Worm (Caenorhabditis elegans) whole organism, young adult: Measurements from ENCODE around the gene C31G12.4.

Experiments
- C06A6.2 ChIP-seq: fragments of 200-800 bp; sonication (Bioruptor generic); conservative IDR thresholded peaks from 2 replicates; pipeline ENCODE4 v1.3.6; 2022; ENCODE audit warnings: missing genetic modification characterization, missing compliant biosample characterization
- D2030.7 ChIP-seq: fragments of 200-800 bp; sonication (Bioruptor generic); IDR thresholded peaks from 2 replicates; pipeline ENCODE4 v1.3.6; 2022; ENCODE audit warnings: missing genetic modification reagents, missing genetic modification characterization, missing compliant biosample characterization
- F10E7.11 ChIP-seq: sonication (generic microtip); optimal IDR thresholded peaks from 2 replicates; lab custom pipeline; 2017; ENCODE audit warnings: mild to moderate bottlenecking, missing genetic modification characterization, moderate library complexity, missing compliant biosample characterization
- F57A8.1 ChIP-seq: fragments of 200-800 bp; sonication (Bioruptor generic); optimal IDR thresholded peaks from 2 replicates; lab custom pipeline; 2018; ENCODE audit warnings: mild to moderate bottlenecking, missing genetic modification characterization, moderate library complexity, missing compliant biosample characterization
- K11D2.4 ChIP-seq: fragments of 200-800 bp; sonication (Bioruptor generic); IDR thresholded peaks from 2 replicates; pipeline ENCODE4 v1.3.6; 2022; ENCODE audit warnings: missing genetic modification reagents, missing genetic modification characterization, missing compliant biosample characterization
- K12H6.12 ChIP-seq: fragments of 200-800 bp; sonication (Bioruptor generic); optimal IDR thresholded peaks from 2 replicates; lab custom pipeline; 2018; ENCODE audit warnings: mild to moderate bottlenecking, missing genetic modification characterization, missing compliant biosample characterization
- T07F8.4 ChIP-seq: sonication (generic microtip); optimal IDR thresholded peaks from 2 replicates; lab custom pipeline; 2016; ENCODE audit warnings: mild to moderate bottlenecking, missing genetic modification characterization, moderate library complexity, missing compliant biosample characterization
- Y67H2A.10 ChIP-seq: fragments of 200-800 bp; sonication (Bioruptor generic); conservative IDR thresholded peaks from 2 replicates; pipeline ENCODE4 v1.3.6; 2022; ENCODE audit warnings: missing genetic modification reagents, missing genetic modification characterization, missing compliant biosample characterization
- aptf-2 ChIP-seq: fragments of 200-800 bp; sonication (Bioruptor generic); conservative IDR thresholded peaks from 2 replicates; pipeline ENCODE4 v1.3.6; 2022; ENCODE audit warnings: missing genetic modification reagents, missing genetic modification characterization, missing compliant biosample characterization
- atf-7 ChIP-seq: sonication (generic microtip); optimal IDR thresholded peaks from 2 replicates; lab custom pipeline; 2017; ENCODE audit warnings: mild to moderate bottlenecking, missing genetic modification characterization, missing compliant biosample characterization
- attf-3 ChIP-seq: fragments of 200-800 bp; sonication (Bioruptor generic); conservative IDR thresholded peaks from 2 replicates; pipeline ENCODE4 v1.3.6; 2022; ENCODE audit warnings: missing genetic modification reagents, missing genetic modification characterization, missing compliant biosample characterization
- ccch-3 ChIP-seq: fragments of 200-800 bp; sonication (Bioruptor generic); optimal IDR thresholded peaks from 2 replicates; lab custom pipeline; 2018; ENCODE audit warnings: mild to moderate bottlenecking, missing genetic modification characterization, missing compliant biosample characterization
- cebp-1 ChIP-seq, 2 experiments: fragments of 200-800 bp in 1 of 2; sonication (Bioruptor generic) in 1 of 2; sonication (generic microtip) in 1 of 2; IDR thresholded peaks in 1 of 2; optimal IDR thresholded peaks in 1 of 2; 2 replicates each; pipeline versions ENCODE4 v1.3.6 to Lab custom; 2017 to 2022; ENCODE audit warnings: missing compliant biosample characterization in 2 of 2, missing genetic modification characterization in 2 of 2, mild to moderate bottlenecking in 1 of 2, missing genetic modification reagents in 1 of 2, moderate library complexity in 1 of 2
- ceh-40 ChIP-seq: fragments of 200-800 bp; sonication (Bioruptor generic); IDR thresholded peaks from 2 replicates; pipeline ENCODE4 v1.3.6; 2022; ENCODE audit warnings: missing genetic modification characterization, missing compliant biosample characterization
- ceh-58 ChIP-seq: fragments of 200-800 bp; sonication (Bioruptor generic); IDR thresholded peaks from 2 replicates; pipeline ENCODE4 v1.3.6; 2022; ENCODE audit warnings: missing genetic modification characterization, missing compliant biosample characterization
- ceh-79 ChIP-seq: sonication (generic microtip); optimal IDR thresholded peaks from 2 replicates; lab custom pipeline; 2017; ENCODE audit warnings: mild to moderate bottlenecking, missing genetic modification characterization, missing compliant biosample characterization
- egl-18 ChIP-seq: fragments of 200-800 bp; sonication (Bioruptor generic); IDR thresholded peaks from 2 replicates; pipeline ENCODE4 v1.3.6; 2022; ENCODE audit warnings: missing genetic modification reagents, missing genetic modification characterization, missing compliant biosample characterization
- egrh-3 ChIP-seq: fragments of 200-800 bp; sonication (Bioruptor generic); IDR thresholded peaks from 2 replicates; pipeline ENCODE4 v1.3.6; 2022; ENCODE audit warnings: missing genetic modification reagents, missing genetic modification characterization, missing compliant biosample characterization
- ekl-4 ChIP-seq: fragments of 200-800 bp; sonication (Bioruptor generic); IDR thresholded peaks from 2 replicates; pipeline ENCODE4 v1.3.6; 2022; ENCODE audit warnings: missing genetic modification reagents, missing genetic modification characterization, missing compliant biosample characterization
- hlh-12 ChIP-seq: sonication (generic microtip); optimal IDR thresholded peaks from 2 replicates; lab custom pipeline; 2016; ENCODE audit warnings: missing genetic modification characterization, missing compliant biosample characterization
- hrde-1 ChIP-seq: sonication (generic microtip); optimal IDR thresholded peaks from 2 replicates; lab custom pipeline; 2016; ENCODE audit warnings: missing genetic modification characterization, mild to moderate bottlenecking, missing compliant biosample characterization, moderate library complexity, missing genotype, missing genetic modification reagents, borderline replicate concordance
- let-607 ChIP-seq, 2 experiments: fragments of 200-800 bp in 1 of 2; sonication (Bioruptor generic) in 1 of 2; sonication (generic microtip) in 1 of 2; optimal IDR thresholded peaks; 2 replicates each; lab custom pipeline; 2016 to 2018; ENCODE audit warnings: mild to moderate bottlenecking in 2 of 2, missing compliant biosample characterization in 2 of 2, missing genetic modification characterization in 2 of 2, moderate library complexity in 2 of 2, missing genotype in 1 of 2
- lin-54 ChIP-seq: fragments of 200-800 bp; sonication (Bioruptor generic); optimal IDR thresholded peaks from 2 replicates; lab custom pipeline; 2018; ENCODE audit warnings: mild to moderate bottlenecking, missing genetic modification characterization, missing compliant biosample characterization
- lir-1 ChIP-seq: fragments of 200-800 bp; sonication (Bioruptor generic); conservative IDR thresholded peaks from 2 replicates; pipeline ENCODE4 v1.3.6; 2022; ENCODE audit warnings: missing genetic modification reagents, missing genetic modification characterization, missing compliant biosample characterization
- lsl-1 ChIP-seq: fragments of 200-800 bp; sonication (Bioruptor generic); optimal IDR thresholded peaks from 2 replicates; lab custom pipeline; 2018; ENCODE audit warnings: mild to moderate bottlenecking, missing genetic modification characterization, moderate library complexity, missing compliant biosample characterization
- madf-3 ChIP-seq: fragments of 200-800 bp; sonication (Bioruptor generic); IDR thresholded peaks from 2 replicates; pipeline ENCODE4 v1.3.6; 2022; ENCODE audit warnings: missing genetic modification reagents, missing genetic modification characterization, missing compliant biosample characterization
- madf-6 ChIP-seq: fragments of 200-800 bp; sonication (Bioruptor generic); IDR thresholded peaks from 2 replicates; pipeline ENCODE4 v1.3.6; 2022; ENCODE audit warnings: missing genetic modification reagents, missing genetic modification characterization, missing compliant biosample characterization
- nfya-1 ChIP-seq: sonication (generic microtip); optimal IDR thresholded peaks from 2 replicates; lab custom pipeline; 2017; ENCODE audit warnings: antibody characterized with exemption, missing compliant biosample characterization, missing genetic modification characterization, borderline replicate concordance; ENCODE audit not compliant: insufficient read depth
- nhr-120 ChIP-seq: fragments of 200-800 bp; sonication (Bioruptor generic); IDR thresholded peaks from 2 replicates; pipeline ENCODE4 v1.3.6; 2022; ENCODE audit warnings: missing genetic modification characterization, missing compliant biosample characterization
- nhr-179 ChIP-seq: sonication (generic microtip); optimal IDR thresholded peaks from 2 replicates; lab custom pipeline; 2016; ENCODE audit warnings: mild to moderate bottlenecking, missing genetic modification characterization, missing compliant biosample characterization
- nhr-80 ChIP-seq: sonication (generic microtip); optimal IDR thresholded peaks from 2 replicates; lab custom pipeline; 2016; ENCODE audit warnings: missing genetic modification characterization, missing compliant biosample characterization
- nhr-90 ChIP-seq: sonication (generic microtip); optimal IDR thresholded peaks from 2 replicates; lab custom pipeline; 2016; ENCODE audit warnings: missing genotype, mild to moderate bottlenecking, missing genetic modification characterization, missing compliant biosample characterization
- pha-4 ChIP-seq: fragments of 150-350 bp; sonication (generic microtip); optimal IDR thresholded peaks from 2 replicates; lab custom pipeline; 2014; ENCODE audit warnings: missing biosample characterization, missing genetic modification reagents, missing genetic modification characterization
- rcor-1 ChIP-seq: fragments of 200-800 bp; sonication (Bioruptor generic); IDR thresholded peaks from 2 replicates; pipeline ENCODE4 v1.3.6; 2022; ENCODE audit warnings: missing genetic modification reagents, missing genetic modification characterization, missing compliant biosample characterization
- rec-8 ChIP-seq, 2 experiments: sonication (generic microtip); optimal IDR thresholded peaks; 2 replicates each; lab custom pipeline; 2016; ENCODE audit warnings: mild to moderate bottlenecking in 2 of 2, missing genetic modification characterization in 2 of 2, missing genetic modification reagents in 2 of 2, missing genotype in 2 of 2, missing biosample characterization in 1 of 2, missing compliant biosample characterization in 1 of 2, moderate library complexity in 1 of 2
- tbp1 ChIP-seq: fragments of 200-800 bp; sonication (Bioruptor generic); optimal IDR thresholded peaks from 2 replicates; lab custom pipeline; 2018; ENCODE audit warnings: mild to moderate bottlenecking, missing genetic modification characterization, missing compliant biosample characterization
- unc-130 ChIP-seq: sonication (generic microtip); optimal IDR thresholded peaks from 2 replicates; lab custom pipeline; 2016; ENCODE audit warnings: missing genetic modification reagents, missing genetic modification characterization, missing compliant biosample characterization
- unc-62 ChIP-seq: fragments of 150-350 bp; optimal IDR thresholded peaks from 2 replicates; lab custom pipeline; 2014; ENCODE audit warnings: missing biosample characterization, missing genetic modification reagents, missing genetic modification characterization
- zim-3 ChIP-seq: sonication (generic microtip); optimal IDR thresholded peaks from 2 replicates; lab custom pipeline; 2017; ENCODE audit warnings: mild to moderate bottlenecking, missing genetic modification characterization, moderate library complexity, missing compliant biosample characterization

C31G12.4 gene

ce11 chrV:18146077-18146476 is 32.5 kb downstream of the C31G12.4 start, which contains the start of gene C14A6.3:
C14A6.3 (plus strand) TSS chrV:18146377.
- TF ChIP-seq ekl-4 (GFP tag; lab: Robert Waterston, UW) = no peak
- no peak for TF ChIP-seq unc-130 (GFP tag; lab: Kevin White, UChicago)
- no peak for TF ChIP-seq attf-3 (GFP tag; lab: Robert Waterston, UW)
- no peak for TF ChIP-seq let-607 (tag; optimal IDR thresholded peaks at IDR 0.05; lab: Kevin White, UChicago)
- TF ChIP-seq C06A6.2 (GFP tag; lab: Robert Waterston, UW) = no peak
- TF ChIP-seq madf-6 (GFP tag; lab: Robert Waterston, UW) = no peak
- no peak for TF ChIP-seq aptf-2 (GFP tag; lab: Robert Waterston, UW)
- no peak for TF ChIP-seq atf-7 (tag; lab: Kevin White, UChicago)
- TF ChIP-seq lin-54 (GFP tag; lab: Kevin White, UChicago) = no peak
- TF ChIP-seq nhr-120 (GFP tag; lab: Robert Waterston, UW) = no peak
- no peak for TF ChIP-seq nhr-80

- no peak for TF ChIP-seq tbp1 (GFP tag; lab: Kevin White, UChicago)
- TF ChIP-seq Y67H2A.10 (GFP tag; lab: Robert Waterston, UW) = no peak
- no peak for TF ChIP-seq nfya-1 (tag; lab: Kevin White, UChicago)
- TF ChIP-seq lsl-1 = no peak
- TF ChIP-seq ceh-40 (GFP tag; lab: Robert Waterston, UW) = no peak
- TF ChIP-seq T07F8.4 = no peak
- no peak for TF ChIP-seq ceh-58
- no peak for TF ChIP-seq nhr-179
- no peak for TF ChIP-seq F10E7.11 (tag; lab: Kevin White, UChicago)
- TF ChIP-seq C06A6.2 (GFP tag; lab: Robert Waterston, UW) = no peak
Observed at ce11 chrV:18144442-18144841, 34.1 kb downstream of the C31G12.4 start.

- no peak for TF ChIP-seq ccch-3 (GFP tag; lab: Kevin White, UChicago)
- no peak for TF ChIP-seq cebp-1 (GFP tag; IDR thresholded peaks at IDR 0.05; lab: Robert Waterston, UW)
- peak; percentile 77 for TF ChIP-seq cebp-1 (tag; optimal IDR thresholded peaks at IDR 0.05; lab: Kevin White, UChicago)
Observed at ce11 chrV:18143445-18143844, 35.1 kb downstream of the C31G12.4 start, which contains the start of gene Y37H2A.14. Y37H2A.14 (plus strand) TSS chrV:18143745.

- TF ChIP-seq K11D2.4 (no peak), lir-1 (no peak), ceh-79 (tag; lab: Kevin White, UChicago) (no peak), egrh-3 (GFP tag; lab: Robert Waterston, UW) (no peak), D2030.7 (GFP tag; lab: Robert Waterston, UW) (no peak), hlh-12 (tag; lab: Kevin White, UChicago) (no peak), rcor-1 (GFP tag; lab: Robert Waterston, UW) (no peak), zim-3 (tag; lab: Kevin White, UChicago) (no peak)
Observed at ce11 chrV:18142549-18142948, 36.0 kb downstream of the C31G12.4 start, which contains the start of gene Y37H2A.13. Y37H2A.13 (plus strand) TSS chrV:18142849.

ce11 chrV:18141161-18141560 is 37.4 kb downstream of the C31G12.4 start, which contains the start of gene Y37H2A.11:
Y37H2A.11 (plus strand) TSS chrV:18141461.
- TF ChIP-seq K12H6.12 (tag; lab: Kevin White, UChicago) (no peak), nhr-90 (no peak), rec-8 (tag; optimal IDR thresholded peaks at IDR 0.05; lab: Kevin White, UChicago) (no peak), pha-4 (tag; lab: Kevin White, UChicago) (no peak), attf-3 (GFP tag; lab: Robert Waterston, UW) (no peak), egl-18 (no peak), rcor-1 (GFP tag; lab: Robert Waterston, UW) (no peak), unc-62 (GFP tag; lab: Kevin White, UChicago) (no peak), hrde-1 (tag; lab: Kevin White, UChicago) (no peak), madf-3 (no peak), F57A8.1 (no peak), K11D2.4 (no peak)
- TF ChIP-seq, all 124 proteins: peak for 0
